Worm (Caenorhabditis elegans): ENCODE results near the gene irld-22.

ce11 chrV:3921635-3922034, 21.6 kb upstream of the irld-22 start, which contains the start of gene srx-65:
- TF ChIP-seq nhr-237 (tag; optimal IDR thresholded peaks at IDR 0.05) (no peak), elt-3 (tag; optimal IDR thresholded peaks at IDR 0.05) (no peak), snu-23 (GFP tag; optimal IDR thresholded peaks at IDR 0.05) (no peak), nhr-12 (tag; optimal IDR thresholded peaks at IDR 0.05) (no peak), ces-1 (GFP tag; optimal IDR thresholded peaks at IDR 0.05) (no peak)
